Worm (Caenorhabditis elegans): ENCODE data around the gene uvs-1.

uvs-1 gene

ce11 chrV:7809320-7810256, 5.6 kb upstream of the uvs-1 start, which contains the start of gene ZK742.3:
Gene ZK742.3 (minus strand): TSS chrV:7809912.
- TF ChIP-seq sma-9 (GFP tag; optimal IDR thresholded peaks at IDR 0.05) = peak; percentile 47
- no peak for TF ChIP-seq sma-9 (tag; optimal IDR thresholded peaks at IDR 0.05)
- peak; percentile 19 for TF ChIP-seq crh-2 (tag; optimal IDR thresholded peaks at IDR 0.05)
- TF ChIP-seq nhr-129 (tag; optimal IDR thresholded peaks at IDR 0.05) = peak; percentile 12
- peak; percentile 65 for TF ChIP-seq fos-1 (tag; optimal IDR thresholded peaks at IDR 0.05)
- TF ChIP-seq mab-5 (tag; optimal IDR thresholded peaks at IDR 0.05) = no peak

- no peak for TF ChIP-seq R02D3.7 (tag; optimal IDR thresholded peaks at IDR 0.05)
- no peak for TF ChIP-seq F13H6.1 (tag; optimal IDR thresholded peaks at IDR 0.05)
- no peak for TF ChIP-seq snpc-4 (tag; optimal IDR thresholded peaks at IDR 0.05)
- no peak for TF ChIP-seq unc-55 (GFP tag; optimal IDR thresholded peaks at IDR 0.05)
- TF ChIP-seq gmeb-1 (tag; optimal IDR thresholded peaks at IDR 0.05) = no peak
- TF ChIP-seq nhr-6 (tag; optimal IDR thresholded peaks at IDR 0.05) = no peak
- TF ChIP-seq ceh-82 (tag; optimal IDR thresholded peaks at IDR 0.05) = no peak
- TF ChIP-seq blmp-1 (tag; optimal IDR thresholded peaks at IDR 0.05; ENCODE audit: insufficient read depth) = no peak
- TF ChIP-seq mdl-1 (tag; optimal IDR thresholded peaks at IDR 0.05) = no peak
- no peak for TF ChIP-seq nhr-11 (tag; optimal IDR thresholded peaks at IDR 0.05)
- TF ChIP-seq lin-11 (tag; optimal IDR thresholded peaks at IDR 0.05) = no peak
- no peak for TF ChIP-seq nhr-21 (tag; optimal IDR thresholded peaks at IDR 0.05)
- no peak for TF ChIP-seq sma-9 (GFP tag; optimal IDR thresholded peaks at IDR 0.05)
- no peak for TF ChIP-seq sma-9 (tag; optimal IDR thresholded peaks at IDR 0.05)
- no peak for TF ChIP-seq Y55F3AM.14 (GFP tag; optimal IDR thresholded peaks at IDR 0.05)
- TF ChIP-seq alr-1 (tag; optimal IDR thresholded peaks at IDR 0.05) = no peak
Observed at ce11 chrV:7808444-7808843, 4.4 kb upstream of the uvs-1 start.

ce11 chrV:7806629-7807028, 2.6 kb upstream of the uvs-1 start:
- no peak for TF ChIP-seq unc-39 (tag; optimal IDR thresholded peaks at IDR 0.05)
- TF ChIP-seq nhr-12 (tag; optimal IDR thresholded peaks at IDR 0.05) = no peak
- TF ChIP-seq nhr-23 (tag; optimal IDR thresholded peaks at IDR 0.05) = no peak
- TF ChIP-seq ama-1 (optimal IDR thresholded peaks at IDR 0.05) = peak; percentile 17
- no peak for TF ChIP-seq R02D3.7 (tag; optimal IDR thresholded peaks at IDR 0.05)
- TF ChIP-seq mbf-1 (tag; optimal IDR thresholded peaks at IDR 0.05) = no peak
- TF ChIP-seq lsy-2 (tag; optimal IDR thresholded peaks at IDR 0.05) = no peak
- no peak for TF ChIP-seq crh-2 (tag; optimal IDR thresholded peaks at IDR 0.05)

- TF ChIP-seq ceh-82 (tag; optimal IDR thresholded peaks at IDR 0.05) (no peak), blmp-1 (tag; optimal IDR thresholded peaks at IDR 0.05; ENCODE audit: insufficient read depth) (no peak), egl-27 (tag; optimal IDR thresholded peaks at IDR 0.05) (no peak), unc-39 (tag; optimal IDR thresholded peaks at IDR 0.05) (no peak), nhr-77 (tag; optimal IDR thresholded peaks at IDR 0.05) (no peak), lin-13 (GFP tag; optimal IDR thresholded peaks at IDR 0.05) (no peak), sem-4 (tag; optimal IDR thresholded peaks at IDR 0.05) (no peak), ztf-11 (tag; optimal IDR thresholded peaks at IDR 0.05) (no peak), nhr-237 (tag; optimal IDR thresholded peaks at IDR 0.05) (no peak), elt-3 (tag; optimal IDR thresholded peaks at IDR 0.05) (no peak), nhr-6 (tag; optimal IDR thresholded peaks at IDR 0.05) (no peak), ama-1 (optimal IDR thresholded peaks at IDR 0.05) (no peak), ztf-1 (GFP tag; conservative IDR thresholded peaks at IDR 0.05) (no peak), sma-9 (GFP tag; optimal IDR thresholded peaks at IDR 0.05) (no peak), sma-9 (tag; optimal IDR thresholded peaks at IDR 0.05) (no peak), nhr-10 (tag; optimal IDR thresholded peaks at IDR 0.05) (no peak), dmd-4 (tag; optimal IDR thresholded peaks at IDR 0.05) (no peak), nhr-23 (tag; optimal IDR thresholded peaks at IDR 0.05) (no peak), C34F6.9 (tag; optimal IDR thresholded peaks at IDR 0.05) (no peak), unc-62 (GFP tag; optimal IDR thresholded peaks at IDR 0.05) (no peak), lin-11 (tag; optimal IDR thresholded peaks at IDR 0.05) (no peak)
Observed at ce11 chrV:7804801-7805163, 774 bp upstream of the uvs-1 start, which contains the start of gene xpo-1. Gene xpo-1 (plus strand): TSS chrV:7805064.
